Worm (Caenorhabditis elegans) whole organism, young adult: ENCODE measurements around the gene fipr-29.

Experiments
- F10E7.11 ChIP-seq: sonication (generic microtip); optimal IDR thresholded peaks from 2 replicates; lab custom pipeline; 2017; ENCODE audit warnings: mild to moderate bottlenecking, missing genetic modification characterization, moderate library complexity, missing compliant biosample characterization
- unc-62 ChIP-seq: fragments of 150-350 bp; optimal IDR thresholded peaks from 2 replicates; lab custom pipeline; 2014; ENCODE audit warnings: missing biosample characterization, missing genetic modification reagents, missing genetic modification characterization
- ztf-6 ChIP-seq: fragments of 200-800 bp; sonication (Bioruptor generic); IDR thresholded peaks from 2 replicates; pipeline ENCODE4 v1.3.6; 2022; ENCODE audit warnings: missing genetic modification reagents, missing genetic modification characterization, missing compliant biosample characterization

- TF ChIP-seq F10E7.11 (tag; lab: Kevin White, UChicago) (no peak), ztf-6 (no peak), unc-62 (GFP tag; lab: Kevin White, UChicago) (no peak)
These were observed 43.8 kb upstream of the fipr-29 start, which contains the start of gene Y53G8B.2 for ce11 chrIII:3103905-3104360.
